Worm (Caenorhabditis elegans): Measurements from ENCODE around the gene gst-13.

Gene gst-13

DNA sequence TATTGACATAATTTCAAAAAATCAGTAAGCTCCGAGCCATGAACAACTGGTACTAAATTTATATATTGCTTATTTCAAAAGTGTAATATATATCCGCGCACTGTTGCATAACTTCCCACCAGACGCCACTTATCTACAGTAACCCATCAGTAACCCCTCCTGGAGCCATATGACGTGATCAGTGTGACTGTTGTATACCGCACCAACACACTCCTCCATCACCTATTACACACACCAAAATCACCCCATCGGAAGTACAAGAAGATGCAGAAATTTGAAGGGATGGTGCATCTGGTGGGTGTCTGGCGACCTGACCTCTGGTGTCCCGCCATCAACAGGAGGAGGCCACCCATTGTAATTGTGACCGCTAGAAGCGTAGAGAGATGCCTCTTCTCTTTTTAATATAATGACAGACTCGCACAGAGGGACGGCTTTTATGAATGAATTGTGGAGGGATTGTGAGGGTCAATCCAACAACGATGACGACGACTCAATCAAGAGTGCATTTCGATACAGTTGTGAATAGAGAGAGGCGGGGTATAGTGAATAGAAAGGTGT lies 31.7 kb downstream of the gst-13 start:
- TF ChIP-seq ztf-23 (GFP tag; IDR thresholded peaks at IDR 0.05) (no peak), T22C8.4 (GFP tag; IDR thresholded peaks at IDR 0.05) (no peak), tab-1 (GFP tag; IDR thresholded peaks at IDR 0.05) (no peak), klf-2 (GFP tag; conservative IDR thresholded peaks at IDR 0.05) (no peak), med-1 (GFP tag; optimal IDR thresholded peaks at IDR 0.05; ENCODE audit: insufficient read depth) (no peak), ztf-29 (GFP tag; IDR thresholded peaks at IDR 0.05) (no peak), ref-1 (GFP tag; conservative IDR thresholded peaks at IDR 0.05) (no peak), flt-1 (GFP tag; IDR thresholded peaks at IDR 0.05) (no peak), cog-1 (tag; optimal IDR thresholded peaks at IDR 0.05) (no peak)

DNA sequence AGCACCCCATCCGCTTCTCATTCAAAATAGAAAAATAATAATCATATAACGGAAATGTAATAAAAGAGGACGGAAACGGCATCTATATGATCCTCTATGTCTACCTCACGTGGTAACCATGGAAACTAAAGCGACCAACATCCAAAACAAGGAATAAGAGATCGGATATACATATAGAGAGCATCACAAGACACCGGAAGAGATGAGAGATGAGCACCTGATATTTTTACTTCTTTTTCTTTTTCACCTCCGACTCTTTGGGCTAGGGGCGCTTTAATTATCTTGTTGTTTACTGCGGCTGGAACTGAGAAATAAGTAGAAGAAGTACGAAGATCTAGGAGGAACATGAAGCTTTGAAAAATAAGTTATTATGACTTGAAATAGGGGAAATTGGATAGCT lies 32.5 kb downstream of the gst-13 start:
- TF ChIP-seq ref-1 (GFP tag; conservative IDR thresholded peaks at IDR 0.05) (no peak), klf-2 (GFP tag; conservative IDR thresholded peaks at IDR 0.05) (no peak), T22C8.4 (GFP tag; IDR thresholded peaks at IDR 0.05) (no peak), cog-1 (tag; optimal IDR thresholded peaks at IDR 0.05) (no peak), flt-1 (GFP tag; IDR thresholded peaks at IDR 0.05) (no peak), med-1 (GFP tag; optimal IDR thresholded peaks at IDR 0.05; ENCODE audit: insufficient read depth) (no peak), tab-1 (GFP tag; IDR thresholded peaks at IDR 0.05) (no peak), ztf-23 (GFP tag; IDR thresholded peaks at IDR 0.05) (no peak), ztf-29 (GFP tag; IDR thresholded peaks at IDR 0.05) (no peak)

DNA sequence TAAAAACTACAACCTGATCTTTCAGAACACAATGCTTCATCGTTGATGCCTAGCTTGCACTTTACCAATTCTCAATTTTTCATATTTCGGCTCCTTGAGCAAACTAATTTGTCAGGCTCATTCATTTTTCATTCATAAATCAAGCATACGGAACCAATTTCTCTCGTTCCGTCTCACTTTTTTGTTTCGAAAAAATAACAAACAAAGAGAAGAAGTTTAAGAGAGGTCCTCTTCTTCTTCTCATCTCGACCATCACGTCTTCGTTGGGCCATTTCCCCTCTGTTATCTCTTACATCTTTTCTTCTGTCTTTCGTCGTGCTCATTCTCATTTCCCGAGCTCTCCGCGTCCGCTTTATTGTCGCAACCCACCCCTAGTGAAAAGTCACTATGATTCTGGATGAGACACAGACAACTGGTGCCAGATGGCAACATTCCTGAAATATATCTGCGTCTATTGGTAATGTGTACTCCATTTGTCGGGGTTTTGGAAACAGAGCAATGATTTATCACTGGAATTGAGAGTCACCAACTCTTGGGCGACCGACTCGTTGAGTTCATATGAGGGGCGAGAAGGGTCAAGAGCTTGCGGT lies 33.5 kb downstream of the gst-13 start:
- TF ChIP-seq cog-1 (tag; optimal IDR thresholded peaks at IDR 0.05): no peak
- TF ChIP-seq tab-1 (GFP tag; IDR thresholded peaks at IDR 0.05): no peak
- no peak for TF ChIP-seq med-1 (GFP tag; optimal IDR thresholded peaks at IDR 0.05; ENCODE audit: insufficient read depth)
- no peak for TF ChIP-seq T22C8.4 (GFP tag; IDR thresholded peaks at IDR 0.05)
- no peak for TF ChIP-seq flt-1 (GFP tag; IDR thresholded peaks at IDR 0.05)
- TF ChIP-seq klf-2 (GFP tag; conservative IDR thresholded peaks at IDR 0.05): no peak
- no peak for TF ChIP-seq ref-1 (GFP tag; conservative IDR thresholded peaks at IDR 0.05)
- no peak for TF ChIP-seq ztf-29 (GFP tag; IDR thresholded peaks at IDR 0.05)
- no peak for TF ChIP-seq ztf-23 (GFP tag; IDR thresholded peaks at IDR 0.05)

DNA sequence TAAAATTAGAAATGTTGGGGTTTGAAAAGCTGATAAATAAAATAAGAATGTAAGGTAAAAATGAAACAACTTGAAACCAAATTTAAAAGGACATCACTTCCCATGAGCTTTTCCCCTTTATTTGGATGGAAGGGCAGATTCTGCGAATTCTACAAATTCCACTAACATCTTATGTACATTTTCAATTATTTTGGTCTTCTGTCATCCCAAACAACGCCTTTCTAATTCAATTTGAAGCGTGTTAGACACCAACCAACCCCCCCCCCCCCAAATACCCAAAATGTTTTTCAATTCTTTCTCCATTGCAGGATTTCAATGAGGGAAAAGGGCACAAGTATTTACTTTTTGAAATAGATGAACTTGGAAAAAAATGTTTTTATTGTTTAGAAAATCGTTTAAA lies 34.4 kb downstream of the gst-13 start:
- no peak for TF ChIP-seq tab-1 (GFP tag; IDR thresholded peaks at IDR 0.05)
- no peak for TF ChIP-seq ztf-29 (GFP tag; IDR thresholded peaks at IDR 0.05)
- TF ChIP-seq klf-2 (GFP tag; conservative IDR thresholded peaks at IDR 0.05): no peak

DNA sequence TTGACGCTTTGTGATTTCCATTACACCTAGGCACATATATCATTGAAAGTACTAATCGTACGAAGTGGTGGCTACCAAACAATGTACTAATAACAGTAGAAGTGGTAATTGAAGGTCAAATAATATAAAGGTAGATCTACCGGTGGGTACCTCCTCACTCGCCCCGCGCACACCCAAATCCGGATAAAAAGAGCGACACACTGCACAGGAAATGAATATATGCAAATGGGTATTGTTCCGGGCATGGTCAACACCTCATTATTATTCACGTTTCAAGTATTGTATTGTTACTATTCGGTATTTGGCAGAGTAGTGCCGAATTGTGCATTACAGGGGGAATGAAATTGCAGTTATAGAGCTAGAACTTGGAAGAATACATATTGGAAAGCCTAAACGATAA lies 35.0 kb downstream of the gst-13 start:
- TF ChIP-seq ztf-29 (GFP tag; IDR thresholded peaks at IDR 0.05) (no peak), flt-1 (GFP tag; IDR thresholded peaks at IDR 0.05) (0 out of 2 replicates have a peak, but pooled peaks have one; percentile 18)

DNA sequence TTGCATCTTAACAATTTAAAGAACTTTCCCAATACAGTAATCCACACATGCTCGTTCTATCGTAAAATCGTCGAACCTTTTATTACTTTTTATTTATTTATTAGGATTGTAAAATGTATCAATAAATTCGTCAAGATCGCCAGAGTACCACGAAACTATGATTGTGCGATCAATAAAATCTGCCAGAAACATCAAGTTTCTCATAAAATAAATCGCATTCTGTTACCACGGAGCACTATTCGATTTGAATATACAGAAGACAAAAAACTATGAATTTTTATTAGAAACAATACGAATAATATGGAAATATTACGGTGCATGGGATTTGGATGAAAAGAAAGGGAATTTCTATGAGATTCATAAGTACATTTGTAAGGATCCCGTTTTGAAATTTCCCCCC lies 35.5 kb downstream of the gst-13 start, which contains the start of gene C01G6.2:
TSS of gene C01G6.2 (plus strand) at position 301 of the 400 bp plus-strand sequence.
- TF ChIP-seq ztf-29 (GFP tag; IDR thresholded peaks at IDR 0.05) (no peak), ztf-23 (GFP tag; IDR thresholded peaks at IDR 0.05) (no peak), cog-1 (tag; optimal IDR thresholded peaks at IDR 0.05) (no peak), med-1 (GFP tag; optimal IDR thresholded peaks at IDR 0.05; ENCODE audit: insufficient read depth) (no peak), T22C8.4 (GFP tag; IDR thresholded peaks at IDR 0.05) (no peak), tab-1 (GFP tag; IDR thresholded peaks at IDR 0.05) (no peak), flt-1 (GFP tag; IDR thresholded peaks at IDR 0.05) (no peak), klf-2 (GFP tag; conservative IDR thresholded peaks at IDR 0.05) (no peak), ref-1 (GFP tag; conservative IDR thresholded peaks at IDR 0.05) (no peak)

DNA sequence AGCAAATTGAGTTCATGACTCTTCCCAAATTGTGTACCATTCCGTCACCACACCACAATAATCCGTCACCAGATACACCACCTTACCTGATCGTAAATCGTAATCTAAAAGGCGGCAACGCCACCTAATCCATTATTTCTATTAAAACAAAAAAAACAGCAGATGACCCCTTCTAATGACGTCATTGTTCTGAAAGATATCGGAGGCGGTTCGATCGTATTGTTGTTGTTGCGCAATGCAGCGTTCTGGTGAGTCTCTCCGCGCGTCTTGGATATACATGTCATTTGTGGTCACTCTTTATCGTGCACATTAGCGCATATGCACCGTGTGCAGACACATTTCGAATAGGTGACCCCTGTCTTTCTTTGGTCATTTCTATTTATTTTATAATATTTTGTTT lies 37.7 kb downstream of the gst-13 start:
- TF ChIP-seq med-1 (GFP tag; optimal IDR thresholded peaks at IDR 0.05; ENCODE audit: insufficient read depth): no peak
- no peak for TF ChIP-seq flt-1 (GFP tag; IDR thresholded peaks at IDR 0.05)
- TF ChIP-seq tab-1 (GFP tag; IDR thresholded peaks at IDR 0.05): no peak
- TF ChIP-seq T22C8.4 (GFP tag; IDR thresholded peaks at IDR 0.05): no peak
- no peak for TF ChIP-seq ztf-29 (GFP tag; IDR thresholded peaks at IDR 0.05)
- no peak for TF ChIP-seq klf-2 (GFP tag; conservative IDR thresholded peaks at IDR 0.05)
- no peak for TF ChIP-seq ztf-23 (GFP tag; IDR thresholded peaks at IDR 0.05)
- TF ChIP-seq ref-1 (GFP tag; conservative IDR thresholded peaks at IDR 0.05): no peak
- TF ChIP-seq cog-1 (tag; optimal IDR thresholded peaks at IDR 0.05): no peak

DNA sequence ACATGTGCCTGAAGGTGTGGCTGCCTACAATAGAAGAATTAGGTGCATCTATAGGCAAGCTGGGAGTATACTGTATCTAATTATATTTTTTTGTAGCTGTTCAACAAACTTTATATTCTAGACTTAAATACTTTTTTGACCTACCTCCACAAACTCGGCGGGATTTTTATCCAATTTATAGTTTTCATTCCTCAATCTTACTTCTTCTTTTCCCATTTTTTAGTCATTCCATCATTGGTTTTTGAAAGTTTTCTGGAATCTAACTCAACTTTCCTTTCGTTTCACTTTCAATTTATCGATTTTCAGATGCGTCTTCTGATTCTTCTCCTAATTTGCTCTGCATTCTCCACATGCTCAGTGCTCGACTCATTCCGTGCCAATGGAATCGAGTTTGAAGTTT lies 38.3 kb downstream of the gst-13 start, which contains the start of gene C01G6.3:
TSS of gene C01G6.3 (plus strand) at position 301 of the 400 bp plus-strand sequence.
- TF ChIP-seq ref-1 (GFP tag; conservative IDR thresholded peaks at IDR 0.05) (no peak), med-1 (GFP tag; optimal IDR thresholded peaks at IDR 0.05; ENCODE audit: insufficient read depth) (no peak), cog-1 (tag; optimal IDR thresholded peaks at IDR 0.05) (no peak), flt-1 (GFP tag; IDR thresholded peaks at IDR 0.05) (no peak), klf-2 (GFP tag; conservative IDR thresholded peaks at IDR 0.05) (no peak), ztf-29 (GFP tag; IDR thresholded peaks at IDR 0.05) (no peak), tab-1 (GFP tag; IDR thresholded peaks at IDR 0.05) (no peak), ztf-23 (GFP tag; IDR thresholded peaks at IDR 0.05) (no peak), T22C8.4 (GFP tag; IDR thresholded peaks at IDR 0.05) (no peak)

DNA sequence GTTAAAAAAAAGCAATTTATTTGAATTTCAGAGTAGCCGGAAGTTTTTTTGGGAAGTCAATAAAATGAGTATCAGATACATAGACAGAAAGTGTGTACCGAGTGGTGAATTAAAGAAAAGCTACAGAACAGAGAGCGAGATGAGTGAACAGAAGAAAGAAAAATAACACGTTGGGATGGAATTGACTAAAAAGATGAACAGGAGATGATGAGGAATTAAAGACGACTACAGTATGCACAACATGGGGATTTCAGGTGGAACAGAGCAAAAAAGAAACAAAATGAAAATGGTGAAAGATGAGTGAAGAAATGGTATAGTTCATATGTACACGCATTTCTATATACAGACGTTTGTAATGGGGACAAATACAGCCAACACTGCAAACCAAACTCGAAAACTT lies 40.0 kb downstream of the gst-13 start:
- no peak for TF ChIP-seq tab-1 (GFP tag; IDR thresholded peaks at IDR 0.05)
- TF ChIP-seq ztf-29 (GFP tag; IDR thresholded peaks at IDR 0.05): no peak
- TF ChIP-seq cog-1 (tag; optimal IDR thresholded peaks at IDR 0.05): no peak
- TF ChIP-seq ref-1 (GFP tag; conservative IDR thresholded peaks at IDR 0.05): no peak
- no peak for TF ChIP-seq flt-1 (GFP tag; IDR thresholded peaks at IDR 0.05)
- TF ChIP-seq T22C8.4 (GFP tag; IDR thresholded peaks at IDR 0.05): no peak
- TF ChIP-seq klf-2 (GFP tag; conservative IDR thresholded peaks at IDR 0.05): no peak
- TF ChIP-seq ztf-23 (GFP tag; IDR thresholded peaks at IDR 0.05): no peak
- no peak for TF ChIP-seq med-1 (GFP tag; optimal IDR thresholded peaks at IDR 0.05; ENCODE audit: insufficient read depth)

DNA sequence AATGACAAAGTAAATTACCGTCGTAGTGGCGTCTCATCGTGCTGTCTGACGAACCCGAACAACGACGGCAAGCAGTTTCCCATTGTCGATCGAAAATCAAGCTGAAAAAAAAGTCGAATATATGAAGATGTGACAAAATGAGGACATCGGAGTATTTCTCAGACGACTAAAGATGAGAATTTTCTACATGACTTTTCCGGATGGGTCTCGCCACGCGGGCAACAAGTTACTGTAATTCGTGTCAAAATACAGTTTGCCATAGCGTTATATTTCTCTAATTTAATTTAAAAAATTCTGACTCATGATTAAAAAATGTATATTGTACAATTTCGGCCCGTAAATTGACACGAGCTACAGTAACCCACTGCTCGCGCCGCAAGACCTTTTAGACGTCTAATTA lies 41.7 kb downstream of the gst-13 start, which contains the start of gene C01G6.4:
TSS of gene C01G6.4 (minus strand) at position 101 of the 400 bp plus-strand sequence.
- TF ChIP-seq klf-2 (GFP tag; conservative IDR thresholded peaks at IDR 0.05) (no peak), tab-1 (GFP tag; IDR thresholded peaks at IDR 0.05) (no peak), ref-1 (GFP tag; conservative IDR thresholded peaks at IDR 0.05) (no peak), ztf-29 (GFP tag; IDR thresholded peaks at IDR 0.05) (no peak), T22C8.4 (GFP tag; IDR thresholded peaks at IDR 0.05) (no peak), flt-1 (GFP tag; IDR thresholded peaks at IDR 0.05) (no peak), med-1 (GFP tag; optimal IDR thresholded peaks at IDR 0.05; ENCODE audit: insufficient read depth) (no peak), cog-1 (tag; optimal IDR thresholded peaks at IDR 0.05) (no peak)

Measured in whole organism, midembryonic.